Fruit fly (Drosophila melanogaster): Measurements from ENCODE around the gene CG5177.

Gene CG5177

dm6 chr2L:7427067-7427785 lies 22.2 kb downstream of the CG5177 start (continued):
- TF ChIP-seq Aef1 (GFP tag; IDR thresholded peaks at IDR 0.05) (no peak), ATbp (GFP tag; optimal IDR thresholded peaks at IDR 0.05) (no peak), ato (GFP tag; IDR thresholded peaks at IDR 0.05; ENCODE audit: partially characterized antibody) (no peak), Sry-β (GFP tag; optimal IDR thresholded peaks at IDR 0.05) (no peak), tin (GFP tag; optimal IDR thresholded peaks at IDR 0.05) (no peak), CG4730 (GFP tag; IDR thresholded peaks at IDR 0.05) (no peak), bsh (GFP tag; optimal IDR thresholded peaks at IDR 0.05) (no peak), D19A (tag; optimal IDR thresholded peaks at IDR 0.05) (no peak), YL-1 (GFP tag; optimal IDR thresholded peaks at IDR 0.05) (peak; percentile 29), CG10462 (GFP tag; optimal IDR thresholded peaks at IDR 0.05) (no peak), Ptx1 (GFP tag; IDR thresholded peaks at IDR 0.05) (no peak), dmrt99B (tag; optimal IDR thresholded peaks at IDR 0.05) (no peak), CG14965 (GFP tag; optimal IDR thresholded peaks at IDR 0.05; ENCODE audit: borderline replicate concordance) (no peak), knrl (GFP tag; IDR thresholded peaks at IDR 0.05; ENCODE audit: partially characterized antibody) (no peak), gsb (GFP tag; IDR thresholded peaks at IDR 0.05) (no peak), D (optimal IDR thresholded peaks at IDR 0.05) (no peak), D (GFP tag; optimal IDR thresholded peaks at IDR 0.05) (no peak), CG1233 (GFP tag; optimal IDR thresholded peaks at IDR 0.05) (no peak), Dip3 (GFP tag; optimal IDR thresholded peaks at IDR 0.05) (no peak), CG10431 (GFP tag; optimal IDR thresholded peaks at IDR 0.05) (no peak), kni (GFP tag; optimal IDR thresholded peaks at IDR 0.05) (peak; percentile 33), Mad (GFP tag; optimal IDR thresholded peaks at IDR 0.05) (no peak), cas (GFP tag; IDR thresholded peaks at IDR 0.05) (no peak), Max (GFP tag; optimal IDR thresholded peaks at IDR 0.05) (no peak), Lpt (GFP tag; optimal IDR thresholded peaks at IDR 0.05) (no peak), CG4282 (GFP tag; optimal IDR thresholded peaks at IDR 0.05) (no peak), PHDP (tag; optimal IDR thresholded peaks at IDR 0.05) (peak; percentile 13), Ets97D (GFP tag; optimal IDR thresholded peaks at IDR 0.05) (no peak), tup (GFP tag; optimal IDR thresholded peaks at IDR 0.05) (no peak), CG8765 (GFP tag; IDR thresholded peaks at IDR 0.05) (no peak), nom (GFP tag; optimal IDR thresholded peaks at IDR 0.05) (no peak), sima (GFP tag; optimal IDR thresholded peaks at IDR 0.05) (no peak), GATAe (GFP tag; conservative IDR thresholded peaks at IDR 0.05) (no peak), sr (GFP tag; IDR thresholded peaks at IDR 0.05) (no peak), CG9876 (GFP tag; optimal IDR thresholded peaks at IDR 0.05) (no peak), ewg (GFP tag; optimal IDR thresholded peaks at IDR 0.05) (no peak), yki (optimal IDR thresholded peaks at IDR 0.05) (no peak), CG3726 (GFP tag; IDR thresholded peaks at IDR 0.05) (no peak), CG13624 (GFP tag; optimal IDR thresholded peaks at IDR 0.05) (no peak), Bdp1 (GFP tag; optimal IDR thresholded peaks at IDR 0.05) (no peak), CG6765 (GFP tag; optimal IDR thresholded peaks at IDR 0.05) (no peak), CG13424 (tag; optimal IDR thresholded peaks at IDR 0.05) (no peak), lola (GFP tag; optimal IDR thresholded peaks at IDR 0.05) (no peak), run (tag; optimal IDR thresholded peaks at IDR 0.05) (no peak), slbo (GFP tag; IDR thresholded peaks at IDR 0.05) (no peak), CG17361 (GFP tag; IDR thresholded peaks at IDR 0.05) (no peak), zf30C (GFP tag; optimal IDR thresholded peaks at IDR 0.05) (no peak), disco-r (GFP tag; optimal IDR thresholded peaks at IDR 0.05) (no peak), CG2678 (tag; optimal IDR thresholded peaks at IDR 0.05) (no peak), sqz (GFP tag; optimal IDR thresholded peaks at IDR 0.05) (no peak), CG7963 (GFP tag; IDR thresholded peaks at IDR 0.05; ENCODE audit: partially characterized antibody) (no peak)

All from whole organism, embryonic.